Fruit fly (Drosophila melanogaster) whole organism, larva: Measurements from ENCODE around the gene Polr1D.

Experiments
- noc ChIP-seq: fragments of 200-800 bp; sonication (Bioruptor generic); optimal IDR thresholded peaks from 3 replicates; lab custom pipeline; 2019; ENCODE audit warnings: missing biosample characterization, mild to moderate bottlenecking, missing genetic modification characterization, moderate library complexity

Gene Polr1D

DNA sequence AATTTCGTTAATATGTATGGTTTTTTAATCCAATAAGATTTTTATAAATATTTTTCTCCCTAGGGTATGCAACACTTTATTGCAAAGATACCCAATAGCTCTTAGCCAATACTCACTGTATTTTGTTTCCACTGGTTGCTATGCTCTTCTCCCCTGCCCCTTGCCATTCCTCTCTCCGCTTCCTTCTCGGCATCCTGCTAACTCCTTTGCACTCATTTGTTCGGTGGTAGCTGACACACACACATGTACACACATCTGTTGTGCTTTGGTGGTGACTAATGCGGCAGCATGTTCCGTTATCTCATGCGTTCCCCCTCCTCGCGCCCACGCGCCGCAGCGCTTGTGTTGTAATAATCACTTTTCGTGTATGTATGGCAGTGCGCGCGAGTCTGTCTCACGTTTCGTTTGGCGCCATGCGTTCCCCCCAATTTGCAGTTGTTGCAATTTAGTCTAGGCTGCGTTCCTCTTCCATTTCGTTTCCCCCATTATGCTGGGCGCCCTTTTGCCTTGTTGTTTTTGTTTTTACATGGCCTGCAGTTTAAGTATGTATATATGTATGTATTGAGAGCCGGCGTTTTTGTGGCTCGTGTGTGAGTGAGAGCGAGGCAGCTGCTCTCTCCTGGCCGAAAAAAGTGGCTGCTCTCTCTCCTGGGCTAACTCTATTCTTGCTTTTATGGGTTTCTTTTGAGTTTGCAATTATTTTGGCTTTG lies at the start of gene Polr1D:
Gene Polr1D (minus strand): TSS at position 420 of the 710 bp plus-strand sequence.
- peak; percentile 17 for TF ChIP-seq noc

DNA sequence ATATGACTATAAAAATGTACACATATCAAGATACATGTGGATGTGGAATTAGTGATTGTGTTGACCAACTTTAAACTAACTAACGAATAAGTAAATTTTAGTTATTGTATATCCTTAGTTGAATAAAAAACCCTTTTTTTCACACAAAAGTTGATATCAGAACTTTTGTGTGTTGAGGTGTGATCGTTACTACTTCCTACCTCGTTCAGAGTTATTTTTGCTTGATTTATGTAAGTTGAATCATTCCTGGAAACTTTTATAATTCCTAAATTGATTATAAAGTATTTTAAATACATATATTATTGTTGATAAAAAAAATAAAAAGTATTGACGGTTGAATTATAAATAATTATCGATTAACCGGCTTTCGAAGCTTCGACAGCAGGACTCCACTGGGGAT lies 48.7 kb upstream of the Polr1D start, which contains the start of gene CG46059:
Gene CG46059 (minus strand): TSS at position 101 of the 400 bp plus-strand sequence.
- TF ChIP-seq noc: no peak

DNA sequence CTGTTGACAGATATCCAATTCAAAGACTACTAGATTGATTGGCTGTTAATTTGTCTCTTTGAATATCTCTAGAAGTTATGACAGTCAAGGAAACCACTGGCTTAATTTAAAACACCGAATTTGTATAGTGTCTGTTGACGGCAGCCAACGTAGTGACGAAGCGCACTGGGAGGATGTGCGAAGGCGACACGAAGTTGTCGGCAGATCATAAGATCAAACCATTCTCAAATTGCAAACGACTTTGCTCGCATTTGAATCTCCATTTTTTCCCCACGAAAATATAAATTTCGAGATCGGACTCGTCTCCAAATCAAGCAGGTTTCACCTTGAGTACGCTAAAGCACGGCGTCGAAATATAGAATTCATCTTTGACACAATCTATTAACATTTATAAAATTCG lies 47.7 kb upstream of the Polr1D start, which contains the start of gene CG42688:
Gene CG42688 (minus strand): TSS at position 101 of the 400 bp plus-strand sequence.
- no peak for TF ChIP-seq noc

DNA sequence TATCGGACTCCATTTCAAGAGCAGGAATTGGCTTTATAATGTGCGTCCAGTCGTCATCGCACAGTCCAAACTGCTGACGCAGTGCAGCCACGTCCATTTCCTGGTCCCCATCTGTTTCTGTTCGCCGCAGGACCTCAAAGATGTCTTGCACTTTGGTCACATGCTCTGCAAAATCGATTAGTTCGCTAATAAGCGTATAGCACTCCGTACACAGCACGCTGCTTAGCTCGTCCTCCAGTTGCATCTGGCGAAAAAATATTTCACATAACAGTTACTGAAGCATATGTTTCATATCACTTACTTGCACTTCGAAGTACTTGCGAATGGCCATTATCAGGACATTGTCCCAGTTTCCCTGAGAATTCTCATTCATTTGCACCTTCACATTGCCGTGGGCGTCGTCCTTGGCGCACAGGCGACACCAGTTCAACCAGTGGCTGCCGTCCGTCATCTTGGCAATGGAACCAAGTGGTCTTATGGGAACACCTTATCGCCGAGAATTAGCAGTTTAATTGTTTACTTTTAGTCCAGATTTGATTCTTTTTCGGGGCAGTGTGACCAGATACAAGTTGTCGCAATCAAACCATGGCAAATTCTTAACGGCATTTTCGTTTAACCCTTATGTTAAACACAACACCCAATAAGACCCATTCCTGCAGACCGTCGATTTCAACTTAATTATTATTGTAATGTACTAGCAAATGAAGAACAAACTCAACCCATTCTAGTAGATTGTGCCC lies 46.3 kb upstream of the Polr1D start, which contains the start of gene CG17568:
Gene CG17568 (minus strand): TSS at position 550 of the 740 bp plus-strand sequence.
- no peak for TF ChIP-seq noc

DNA sequence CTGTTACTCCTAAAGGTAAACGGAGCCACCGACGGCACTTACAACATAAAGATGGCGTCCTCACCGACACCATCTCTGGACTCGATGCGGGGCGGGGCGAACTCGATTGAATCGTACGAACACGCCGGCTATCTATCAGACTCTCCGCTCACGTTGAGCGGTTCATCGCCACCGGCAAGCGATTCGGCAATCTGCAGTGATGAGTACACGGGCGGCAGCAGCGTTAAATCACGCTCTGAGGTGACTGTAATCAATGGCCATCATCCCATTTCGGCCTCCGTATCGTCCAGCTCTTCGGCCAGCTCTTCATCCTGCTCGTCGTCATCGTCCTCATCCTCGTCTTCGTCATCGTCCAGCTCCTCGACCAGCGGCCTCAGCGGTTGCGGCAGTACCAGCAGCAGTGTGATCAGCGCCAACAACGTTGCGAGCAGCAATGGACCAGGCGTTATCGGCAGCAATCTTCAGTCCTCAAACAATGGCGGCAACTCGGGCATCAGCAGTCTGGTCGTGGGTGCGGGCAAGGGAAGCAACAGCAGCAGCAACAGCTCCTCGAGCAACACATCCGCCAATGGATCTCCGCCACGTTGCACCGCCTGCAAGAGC lies 33.2 kb upstream of the Polr1D start:
- no peak for TF ChIP-seq noc

DNA sequence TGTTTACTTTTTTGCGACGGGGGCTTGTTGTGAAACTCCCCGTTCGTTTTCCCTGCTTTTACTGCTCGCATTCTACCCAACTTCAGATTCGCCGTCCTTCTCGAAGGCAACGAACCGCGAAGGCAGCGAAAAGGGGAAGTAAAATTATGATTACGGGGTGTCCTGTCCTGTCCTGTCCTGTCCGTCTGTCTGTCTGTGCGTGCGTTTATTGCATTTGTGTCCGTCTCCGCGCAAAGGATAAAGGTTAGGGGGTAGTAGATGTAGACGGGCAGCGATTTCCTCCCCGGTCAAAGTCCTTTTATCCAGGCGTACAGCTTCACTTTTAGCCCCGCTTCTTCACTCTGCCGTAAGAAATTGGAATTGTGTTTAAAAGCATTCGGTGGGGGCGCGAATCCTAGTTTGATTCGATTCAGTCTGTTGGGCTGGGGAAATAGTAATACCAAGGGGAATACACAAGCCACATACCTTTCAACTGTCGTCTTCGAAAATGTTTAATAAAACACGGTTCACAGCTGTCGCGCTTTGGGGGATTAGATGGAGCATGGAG lies 32.2 kb upstream of the Polr1D start:
- TF ChIP-seq noc: no peak

DNA sequence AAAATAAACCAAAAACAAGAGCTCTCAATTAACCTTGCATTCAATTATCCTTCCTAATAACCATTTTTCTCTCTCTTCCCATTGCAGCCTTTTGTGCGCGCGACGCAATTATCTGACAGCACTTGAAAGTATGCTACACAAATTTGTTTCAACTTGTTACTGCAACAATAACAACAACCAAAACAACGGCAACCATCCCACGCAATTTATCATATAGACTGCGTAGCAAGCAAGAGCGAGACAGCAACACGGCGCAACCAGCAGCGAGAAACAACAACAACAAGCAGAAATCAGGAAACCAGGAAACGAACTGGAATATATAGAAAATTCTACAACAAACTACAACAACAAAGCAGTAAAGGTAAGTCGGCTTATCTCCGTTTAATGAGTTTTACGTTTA lies 31.0 kb upstream of the Polr1D start:
- no peak for TF ChIP-seq noc

DNA sequence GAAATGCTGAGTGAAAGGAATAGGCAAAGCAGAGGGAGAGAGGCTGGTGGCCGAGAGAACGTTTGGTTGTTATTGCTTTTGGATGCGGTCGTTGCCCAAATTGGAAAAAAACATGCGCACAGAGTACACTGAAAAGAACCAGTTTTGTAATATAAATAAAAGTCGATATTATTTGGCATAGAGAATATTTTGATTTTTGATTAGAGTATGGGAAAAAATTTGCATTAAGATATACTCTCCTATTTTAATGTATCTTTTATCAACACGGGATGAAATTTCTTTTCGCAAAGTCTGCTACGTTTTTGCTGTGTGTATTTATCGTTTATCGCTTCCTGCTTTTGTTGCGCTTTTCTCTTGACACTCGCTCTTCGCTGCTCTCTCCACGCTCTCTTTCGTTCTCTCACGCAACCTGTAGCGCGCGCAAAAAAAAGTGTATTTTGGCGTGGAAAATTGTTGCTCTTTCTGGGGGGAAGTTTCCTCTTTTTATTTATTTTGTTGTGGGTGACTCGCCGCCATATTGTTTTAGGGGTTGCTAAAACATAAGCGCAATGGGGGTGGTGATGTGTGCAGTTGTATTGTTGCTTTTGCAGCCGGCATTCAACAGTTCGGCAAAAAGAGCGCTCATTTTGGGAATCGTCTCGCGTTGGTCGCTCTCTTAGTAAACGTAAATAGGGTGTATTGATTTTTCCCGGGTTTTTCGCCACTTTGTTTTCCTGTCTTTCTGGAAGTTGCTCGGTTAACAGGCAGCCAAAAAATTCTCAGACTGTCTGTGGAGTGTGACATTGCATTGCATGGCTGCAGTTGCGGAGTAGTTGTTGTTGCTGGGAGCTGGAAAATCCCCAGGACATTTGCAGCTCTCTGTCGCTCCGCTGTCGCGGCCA lies 30.1 kb upstream of the Polr1D start:
- peak; percentile 83 for TF ChIP-seq noc

DNA sequence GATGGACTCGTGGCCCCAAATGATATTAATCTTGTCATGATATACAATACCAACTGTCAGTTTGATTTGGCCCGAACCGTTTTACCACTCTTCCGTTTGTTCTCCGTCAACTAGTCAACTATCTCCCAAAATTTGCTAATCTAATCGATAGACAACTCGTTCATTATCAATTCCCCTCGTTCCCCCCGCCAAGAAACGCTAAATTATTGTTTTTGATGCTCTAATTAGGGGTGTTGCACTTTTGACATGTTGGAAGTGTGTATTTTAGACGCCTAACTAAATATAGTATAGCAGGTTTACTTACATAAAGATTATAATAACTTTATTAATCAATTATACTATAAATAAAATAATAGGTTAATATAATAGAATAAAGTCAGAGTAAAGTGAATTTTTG lies 28.9 kb upstream of the Polr1D start:
- no peak for TF ChIP-seq noc

DNA sequence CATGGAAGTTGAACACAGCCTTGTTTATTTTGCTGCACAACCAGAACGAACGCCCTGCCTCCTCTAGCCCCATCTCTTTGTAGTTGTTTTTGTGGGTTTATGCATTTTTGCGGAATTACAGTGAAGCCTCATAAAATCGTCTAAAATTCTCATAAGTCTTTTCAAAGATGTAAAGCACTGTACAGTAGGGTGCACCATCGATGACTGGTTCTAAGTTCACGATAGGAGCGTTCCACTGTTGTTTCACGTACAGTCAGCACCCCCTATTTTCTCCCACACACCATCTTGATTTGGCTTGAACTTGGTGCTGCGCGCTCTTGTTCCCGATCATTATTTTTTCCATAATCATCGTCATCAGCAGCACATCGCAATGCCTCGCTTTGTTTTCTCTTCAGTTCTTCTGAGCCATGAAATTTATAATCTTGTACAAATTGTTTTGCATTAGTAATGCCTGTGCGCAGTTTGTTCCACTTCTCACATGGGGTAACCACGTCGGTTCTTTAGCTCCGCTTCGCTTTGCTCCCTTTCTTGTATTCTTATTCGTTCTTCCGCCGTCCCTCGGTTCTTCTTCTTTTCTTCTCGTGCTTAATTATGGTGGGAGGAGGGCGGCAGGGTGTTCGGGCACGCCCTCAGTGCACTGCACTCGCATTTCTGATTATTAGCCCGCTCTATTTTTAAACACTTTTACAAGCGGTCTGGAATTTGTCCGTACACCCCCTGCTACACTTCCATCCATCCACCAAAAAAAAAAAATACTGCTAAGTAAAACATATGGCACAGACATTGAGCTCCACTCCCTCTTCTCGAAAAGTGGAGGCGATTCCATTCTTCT lies 28.3 kb upstream of the Polr1D start:
- no peak for TF ChIP-seq noc

DNA sequence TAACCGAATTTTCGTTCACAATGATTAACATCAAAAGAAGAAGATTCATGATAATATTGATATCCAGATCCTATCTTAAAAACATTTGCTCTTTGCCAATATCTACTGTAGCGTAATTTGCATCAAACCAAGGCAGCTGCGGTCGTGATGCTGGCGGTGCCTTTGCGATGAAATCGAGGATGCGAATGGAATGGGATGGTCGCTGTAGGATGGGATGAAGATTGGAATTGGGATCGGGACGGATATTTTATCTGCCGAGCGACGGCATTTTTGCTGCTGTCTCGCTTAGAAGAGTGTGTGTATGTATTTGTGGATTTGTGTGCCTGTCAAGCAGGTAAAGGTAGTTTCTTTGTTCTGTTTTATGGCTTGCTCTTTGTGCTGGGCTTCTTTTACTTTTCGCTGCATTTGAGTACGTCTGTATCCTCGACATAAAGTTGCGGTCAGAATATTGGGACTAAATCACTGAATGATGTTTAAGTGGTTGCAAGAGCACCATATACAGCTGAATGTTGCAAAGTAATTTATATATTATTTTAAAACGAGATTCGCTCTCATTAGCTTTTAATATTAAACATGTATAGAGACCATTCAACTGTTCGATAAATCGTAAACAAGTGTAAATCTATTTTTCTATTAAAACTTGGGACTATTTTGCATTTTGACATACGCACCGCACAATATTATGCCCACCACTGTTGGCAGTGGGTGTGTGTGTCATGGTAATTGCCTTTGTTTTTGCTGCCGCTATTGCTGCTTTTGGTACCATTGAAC lies 27.5 kb upstream of the Polr1D start:
- no peak for TF ChIP-seq noc

DNA sequence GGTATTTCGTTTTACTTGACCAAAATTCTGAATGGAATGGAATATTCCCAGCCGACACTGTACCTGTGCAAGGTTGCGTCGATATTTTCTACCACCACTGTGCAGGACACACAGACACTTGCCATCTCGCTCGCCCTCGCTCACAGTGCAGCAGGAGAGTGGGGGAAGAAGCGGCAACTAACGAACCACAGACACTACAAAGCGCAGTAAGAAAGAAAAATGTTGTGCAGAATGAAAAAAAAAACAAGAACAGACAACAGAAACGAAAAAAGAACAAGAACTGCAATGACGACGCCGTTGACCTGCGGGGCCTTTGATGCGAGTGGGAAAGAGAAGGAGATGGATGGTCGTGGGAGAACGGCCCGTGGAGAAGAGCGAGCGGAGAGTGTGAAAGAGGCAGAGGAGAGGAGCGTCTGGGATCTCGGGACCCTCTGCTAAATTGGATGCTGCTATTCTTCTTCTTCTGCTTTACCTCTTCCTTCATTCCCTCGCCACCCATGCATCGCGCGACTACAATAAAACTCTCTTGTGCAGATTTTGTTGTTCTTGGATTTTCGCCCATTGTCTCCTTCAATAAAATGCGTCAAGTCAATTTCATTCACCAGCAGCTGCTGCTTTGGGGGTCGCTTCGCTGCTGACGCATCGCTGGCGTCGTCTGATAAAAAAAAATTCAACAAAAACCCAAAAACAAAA lies 26.4 kb upstream of the Polr1D start:
- no peak for TF ChIP-seq noc

DNA sequence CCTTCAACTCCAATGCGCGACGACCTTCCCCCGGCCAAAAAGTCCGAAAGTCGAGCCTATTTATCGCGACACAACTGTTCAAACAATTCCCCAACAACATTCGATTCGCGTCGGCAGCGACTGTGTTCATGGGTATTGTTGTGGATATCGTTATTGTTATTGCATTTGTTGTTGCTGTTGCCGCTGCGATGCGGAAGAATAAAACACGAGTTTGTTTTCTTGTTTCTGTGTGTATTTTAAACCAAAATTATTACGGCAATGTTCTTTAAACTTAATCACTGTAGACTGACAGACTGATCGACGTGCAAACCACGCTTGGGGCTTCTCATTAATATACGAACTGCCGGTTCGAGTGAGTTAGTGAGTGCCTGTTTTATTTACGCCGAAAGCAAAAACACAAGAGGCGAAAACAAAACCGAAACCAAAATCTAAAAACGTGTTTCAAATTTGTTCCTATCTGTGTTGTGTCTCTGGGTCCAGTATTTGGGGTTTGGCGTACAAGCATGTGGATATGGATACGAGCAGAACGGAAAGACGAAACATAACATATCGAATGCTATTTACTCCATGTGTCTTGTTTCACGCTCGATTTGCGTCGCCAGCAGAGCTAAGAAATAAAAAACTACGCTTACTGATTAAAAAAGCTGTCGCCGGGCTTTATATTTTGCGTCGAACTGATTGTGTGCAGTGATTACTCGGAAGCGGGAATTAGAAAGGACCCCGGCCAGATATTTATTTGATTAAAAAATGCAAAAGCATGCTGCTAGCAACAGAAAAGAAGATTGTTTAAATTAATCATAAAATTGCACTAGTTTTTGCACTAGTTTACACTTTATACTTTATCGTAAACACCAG lies 24.7 kb upstream of the Polr1D start:
- no peak for TF ChIP-seq noc
